Worm (Caenorhabditis elegans) whole organism, early embryonic: ENCODE results near the gene fbxc-43.

ENCODE experiments used
- B0310.2 ChIP-seq: sonication (generic microtip); optimal IDR thresholded peaks from 2 replicates; lab custom pipeline; 2016; ENCODE audit warnings: mild to moderate bottlenecking, missing genetic modification characterization, missing compliant biosample characterization
- F13C5.2 ChIP-seq: sonication (generic microtip); optimal IDR thresholded peaks from 2 replicates; lab custom pipeline; 2017; ENCODE audit warnings: mild to moderate bottlenecking, missing genetic modification characterization, inconsistent platforms, missing compliant biosample characterization
- aly-1 ChIP-seq: sonication (generic microtip); optimal IDR thresholded peaks from 2 replicates; lab custom pipeline; 2016; ENCODE audit warnings: missing genetic modification characterization, missing compliant biosample characterization
- ama-1 ChIP-seq: fragments of 150-350 bp; optimal IDR thresholded peaks from 2 replicates; lab custom pipeline; 2014
- ceh-13 ChIP-seq: fragments of 200-800 bp; sonication (Bioruptor generic); optimal IDR thresholded peaks from 2 replicates; lab custom pipeline; 2018; ENCODE audit warnings: mild to moderate bottlenecking, missing genetic modification characterization, missing compliant biosample characterization
- ceh-36 ChIP-seq: sonication (generic microtip); optimal IDR thresholded peaks from 2 replicates; lab custom pipeline; 2016; ENCODE audit warnings: missing genetic modification characterization, inconsistent platforms, missing compliant biosample characterization
- ets-7 ChIP-seq: sonication (generic microtip); optimal IDR thresholded peaks from 2 replicates; lab custom pipeline; 2016; ENCODE audit warnings: missing genotype, missing genetic modification characterization, missing compliant biosample characterization
- flt-1 ChIP-seq: fragments of 200-800 bp; sonication (Bioruptor generic); IDR thresholded peaks from 2 replicates; pipeline ENCODE4 v1.3.6; 2022; ENCODE audit warnings: missing genetic modification characterization, missing compliant biosample characterization
- hmbx-1 ChIP-seq: sonication (generic microtip); optimal IDR thresholded peaks from 2 replicates; lab custom pipeline; 2016; ENCODE audit warnings: mild to moderate bottlenecking, missing genetic modification characterization, missing compliant biosample characterization
- hmg-4 ChIP-seq: fragments of 200-800 bp; sonication (Bioruptor generic); optimal IDR thresholded peaks from 2 replicates; lab custom pipeline; 2018; ENCODE audit warnings: mild to moderate bottlenecking, missing genetic modification characterization, missing compliant biosample characterization
- hnd-1 ChIP-seq: sonication (generic microtip); optimal IDR thresholded peaks from 2 replicates; lab custom pipeline; 2016; ENCODE audit warnings: missing genetic modification characterization, missing compliant biosample characterization
- pes-1 ChIP-seq: fragments of 200-800 bp; sonication (Bioruptor generic); IDR thresholded peaks from 2 replicates; pipeline ENCODE4 v1.3.6; 2022; ENCODE audit warnings: missing genetic modification reagents, missing genetic modification characterization, missing compliant biosample characterization
- scrt-1 ChIP-seq: fragments of 200-800 bp; sonication (Bioruptor generic); IDR thresholded peaks from 2 replicates; pipeline ENCODE4 v1.3.6; 2022; ENCODE audit warnings: missing genetic modification characterization, missing compliant biosample characterization
- sea-1 ChIP-seq: fragments of 200-800 bp; sonication (Bioruptor generic); conservative IDR thresholded peaks from 2 replicates; pipeline ENCODE4 v1.3.6; 2022; ENCODE audit warnings: missing genetic modification characterization, missing compliant biosample characterization
- tbx-11 ChIP-seq: fragments of 200-800 bp; sonication (Bioruptor generic); IDR thresholded peaks from 2 replicates; pipeline ENCODE4 v1.3.6; 2022; ENCODE audit warnings: missing genetic modification characterization, missing compliant biosample characterization
- tbx-37 ChIP-seq: fragments of 200-800 bp; sonication (Bioruptor generic); conservative IDR thresholded peaks from 2 replicates; pipeline ENCODE4 v1.3.6; 2022; ENCODE audit warnings: missing genetic modification reagents, missing genetic modification characterization, missing compliant biosample characterization
- tra-4 ChIP-seq: sonication (generic microtip); optimal IDR thresholded peaks from 2 replicates; lab custom pipeline; 2017; ENCODE audit warnings: missing genetic modification characterization, missing compliant biosample characterization

The fbxc-43 gene

ce11 chrII:4235959-4236358, at the start of gene fbxc-43:
fbxc-43 (minus strand) TSS chrII:4235996.
- TF ChIP-seq aly-1 (tag; lab: Kevin White, UChicago) = no peak
- no peak for TF ChIP-seq pes-1 (GFP tag; lab: Robert Waterston, UW)
- no peak for TF ChIP-seq tra-4 (tag; lab: Kevin White, UChicago)
- TF ChIP-seq tbx-37 (GFP tag; lab: Robert Waterston, UW) = no peak
- no peak for TF ChIP-seq scrt-1 (GFP tag; lab: Robert Waterston, UW)
- TF ChIP-seq hnd-1 (tag; lab: Kevin White, UChicago) = no peak
- no peak for TF ChIP-seq ets-7 (tag; lab: Kevin White, UChicago)
- no peak for TF ChIP-seq hmbx-1 (tag; lab: Kevin White, UChicago)
- no peak for TF ChIP-seq flt-1 (GFP tag; lab: Robert Waterston, UW)
- no peak for TF ChIP-seq ceh-36 (tag; lab: Kevin White, UChicago)
- no peak for TF ChIP-seq ceh-13 (GFP tag; lab: Kevin White, UChicago)
- no peak for TF ChIP-seq sea-1 (GFP tag; lab: Robert Waterston, UW)
- TF ChIP-seq hmg-4 (GFP tag; lab: Kevin White, UChicago) = no peak
- TF ChIP-seq tbx-11 (GFP tag; lab: Robert Waterston, UW) = no peak
- no peak for TF ChIP-seq ama-1 (lab: Kevin White, UChicago)
- TF ChIP-seq B0310.2 (tag; lab: Kevin White, UChicago) = no peak
- no peak for TF ChIP-seq F13C5.2 (tag; lab: Kevin White, UChicago)

- TF ChIP-seq hmbx-1 (tag; lab: Kevin White, UChicago) (no peak), hnd-1 (tag; lab: Kevin White, UChicago) (no peak), scrt-1 (GFP tag; lab: Robert Waterston, UW) (no peak), B0310.2 (tag; lab: Kevin White, UChicago) (no peak), ceh-13 (GFP tag; lab: Kevin White, UChicago) (no peak), aly-1 (tag; lab: Kevin White, UChicago) (no peak), ceh-36 (tag; lab: Kevin White, UChicago) (no peak), ama-1 (lab: Kevin White, UChicago) (no peak), sea-1 (GFP tag; lab: Robert Waterston, UW) (no peak), tra-4 (tag; lab: Kevin White, UChicago) (no peak)
Measured at ce11 chrII:4284305-4285193, 48.8 kb upstream of the fbxc-43 start.

ce11 chrII:4281743-4282142, 45.9 kb upstream of the fbxc-43 start, which contains the start of gene C01F1.5:
C01F1.5 (minus strand) TSS chrII:4281845.
- TF ChIP-seq ets-7 (tag; lab: Kevin White, UChicago) (no peak), ceh-36 (tag; lab: Kevin White, UChicago) (no peak), hmbx-1 (tag; lab: Kevin White, UChicago) (no peak), flt-1 (GFP tag; lab: Robert Waterston, UW) (no peak), sea-1 (GFP tag; lab: Robert Waterston, UW) (no peak), hnd-1 (tag; lab: Kevin White, UChicago) (no peak), scrt-1 (GFP tag; lab: Robert Waterston, UW) (no peak), ceh-13 (GFP tag; lab: Kevin White, UChicago) (no peak), B0310.2 (tag; lab: Kevin White, UChicago) (no peak), hmg-4 (GFP tag; lab: Kevin White, UChicago) (no peak), tbx-11 (GFP tag; lab: Robert Waterston, UW) (no peak), tra-4 (tag; lab: Kevin White, UChicago) (no peak), tbx-37 (GFP tag; lab: Robert Waterston, UW) (no peak), aly-1 (tag; lab: Kevin White, UChicago) (no peak), F13C5.2 (tag; lab: Kevin White, UChicago) (no peak), ama-1 (lab: Kevin White, UChicago) (no peak), pes-1 (GFP tag; lab: Robert Waterston, UW) (no peak)

- TF ChIP-seq scrt-1 (GFP tag; lab: Robert Waterston, UW) (no peak), B0310.2 (tag; lab: Kevin White, UChicago) (no peak), ceh-36 (tag; lab: Kevin White, UChicago) (peak; percentile 93)
Measured at ce11 chrII:4277639-4278038, 41.8 kb upstream of the fbxc-43 start.

ce11 chrII:4276924-4277323, 41.1 kb upstream of the fbxc-43 start:
- TF ChIP-seq tra-4 (tag; lab: Kevin White, UChicago) (no peak), scrt-1 (GFP tag; lab: Robert Waterston, UW) (no peak), F13C5.2 (tag; lab: Kevin White, UChicago) (no peak), hmg-4 (GFP tag; lab: Kevin White, UChicago) (no peak), tbx-37 (GFP tag; lab: Robert Waterston, UW) (no peak), ceh-36 (tag; lab: Kevin White, UChicago) (no peak), ets-7 (tag; lab: Kevin White, UChicago) (no peak), ceh-13 (GFP tag; lab: Kevin White, UChicago) (no peak)

ce11 chrII:4275637-4276252, 39.9 kb upstream of the fbxc-43 start, which contains the start of gene npr-42:
npr-42 (plus strand) TSS chrII:4276202.
- TF ChIP-seq B0310.2 (tag; lab: Kevin White, UChicago) (no peak), hnd-1 (tag; lab: Kevin White, UChicago) (no peak)
